Worm (Caenorhabditis elegans) whole organism, L4 larva: ENCODE measurements around the gene Y57A10C.10.

Experiments used
- duxl-1 ChIP-seq: sonication (generic microtip); optimal IDR thresholded peaks from 2 replicates; lab custom pipeline; 2016; ENCODE audit warnings: mild to moderate bottlenecking, missing genetic modification characterization, moderate library complexity, missing compliant biosample characterization; ENCODE audit not compliant: poor library complexity
- dve-1 ChIP-seq: sonication (generic microtip); optimal IDR thresholded peaks from 2 replicates; lab custom pipeline; 2017; ENCODE audit warnings: antibody characterized with exemption, mild to moderate bottlenecking, missing genetic modification characterization, missing compliant biosample characterization; ENCODE audit not compliant: insufficient read depth
- fos-1 ChIP-seq: fragments of 150-350 bp; optimal IDR thresholded peaks from 2 replicates; lab custom pipeline; 2014; ENCODE audit warnings: missing biosample characterization, missing genetic modification characterization
- lin-13 ChIP-seq: fragments of 150-350 bp; optimal IDR thresholded peaks from 2 replicates; lab custom pipeline; 2014; ENCODE audit warnings: missing biosample characterization, missing genetic modification reagents, missing genetic modification characterization
- lir-3 ChIP-seq: sonication (generic microtip); optimal IDR thresholded peaks from 2 replicates; lab custom pipeline; 2016; ENCODE audit warnings: mild to moderate bottlenecking, missing genetic modification characterization, missing compliant biosample characterization
- mep-1 ChIP-seq: fragments of 150-350 bp; sonication (generic microtip); optimal IDR thresholded peaks from 3 replicates; lab custom pipeline; 2014; ENCODE audit warnings: missing biosample characterization, missing genetic modification characterization

- TF ChIP-seq lin-13 (no peak), fos-1 (tag; lab: Kevin White, UChicago) (no peak), mep-1 (no peak), lir-3 (tag; lab: Kevin White, UChicago) (no peak), dve-1 (no peak), duxl-1 (tag; lab: Kevin White, UChicago) (no peak)
Measured at ce11 chrII:12420486-12420885, 20.6 kb downstream of the Y57A10C.10 start, which contains the start of gene sre-26.
